Fruit fly (Drosophila melanogaster) whole organism, prepupa: ENCODE data around the gene CG1635.
A peak's percentile ranks its signal among the peaks of the same experiment; 100 is the strongest.

ENCODE experiments used
- CG10669 ChIP-seq: fragments of 200-800 bp; sonication (Bioruptor generic); optimal IDR thresholded peaks from 3 replicates; lab custom pipeline; 2018; ENCODE audit warnings: missing biosample characterization, mild to moderate bottlenecking, missing genetic modification characterization, moderate library complexity
- CG11762 ChIP-seq: fragments of 200-800 bp; sonication (Bioruptor generic); optimal IDR thresholded peaks from 3 replicates; lab custom pipeline; 2016; ENCODE audit warnings: missing biosample characterization, missing genetic modification characterization; ENCODE audit not compliant: insufficient read depth
- CG11902 ChIP-seq: fragments of 200-800 bp; sonication (Bioruptor generic); optimal IDR thresholded peaks from 3 replicates; lab custom pipeline; 2016; ENCODE audit warnings: missing biosample characterization, missing genetic modification characterization
- CG15336 ChIP-seq: fragments of 200-800 bp; sonication (Bioruptor generic); IDR thresholded peaks from 2 replicates; pipeline ENCODE4 v1.3.6; 2022; ENCODE audit warnings: missing biosample characterization, missing genetic modification characterization
- CG16779 ChIP-seq: fragments of 200-800 bp; sonication (Bioruptor generic); optimal IDR thresholded peaks from 3 replicates; lab custom pipeline; 2017; ENCODE audit warnings: missing biosample characterization, mild to moderate bottlenecking, missing genetic modification characterization
- CG3032 ChIP-seq: fragments of 200-800 bp; optimal IDR thresholded peaks from 2 replicates; lab custom pipeline; 2019; ENCODE audit warnings: missing biosample characterization, mild to moderate bottlenecking, missing genetic modification characterization, moderate library complexity
- CG31627 ChIP-seq: fragments of 200-800 bp; sonication (Bioruptor generic); optimal IDR thresholded peaks from 3 replicates; lab custom pipeline; 2016; ENCODE audit warnings: missing biosample characterization, missing genetic modification characterization
- CG32006 ChIP-seq: fragments of 200-800 bp; sonication (Bioruptor generic); optimal IDR thresholded peaks from 3 replicates; lab custom pipeline; 2017; ENCODE audit warnings: missing biosample characterization, mild to moderate bottlenecking, missing genetic modification characterization
- CG34406 ChIP-seq: fragments of 200-800 bp; sonication (Bioruptor generic); optimal IDR thresholded peaks from 3 replicates; lab custom pipeline; 2016; ENCODE audit warnings: missing biosample characterization, missing genetic modification characterization
- CG3919 ChIP-seq: fragments of 200-800 bp; sonication (Bioruptor generic); optimal IDR thresholded peaks from 3 replicates; lab custom pipeline; 2016; ENCODE audit warnings: missing biosample characterization, missing genetic modification characterization
- CG4318 ChIP-seq: fragments of 200-800 bp; sonication (Bioruptor generic); optimal IDR thresholded peaks from 3 replicates; lab custom pipeline; 2017; ENCODE audit warnings: missing biosample characterization, mild to moderate bottlenecking, missing genetic modification characterization
- CG6276 ChIP-seq: fragments of 200-800 bp; sonication (Bioruptor generic); optimal IDR thresholded peaks from 2 replicates; lab custom pipeline; 2017; ENCODE audit warnings: missing biosample characterization, mild to moderate bottlenecking, missing genetic modification characterization
- CG6792 ChIP-seq: fragments of 200-800 bp; sonication (Bioruptor generic); optimal IDR thresholded peaks from 3 replicates; lab custom pipeline; 2016; ENCODE audit warnings: missing biosample characterization, missing genetic modification characterization
- CG6808 ChIP-seq: fragments of 200-800 bp; sonication (Bioruptor generic); optimal IDR thresholded peaks from 3 replicates; lab custom pipeline; 2017; ENCODE audit warnings: missing biosample characterization, missing genetic modification characterization, mild to moderate bottlenecking, moderate library complexity, missing genetic modification reagents
- CG8119 ChIP-seq: fragments of 200-800 bp; sonication (Bioruptor generic); IDR thresholded peaks from 3 replicates; pipeline ENCODE4 v1.3.6; 2022; ENCODE audit warnings: missing biosample characterization, missing genetic modification characterization
- CG8319 ChIP-seq: fragments of 200-800 bp; sonication (Bioruptor generic); optimal IDR thresholded peaks from 3 replicates; lab custom pipeline; 2016; ENCODE audit warnings: missing biosample characterization, missing genetic modification characterization
- CG9139 ChIP-seq: fragments of 200-800 bp; sonication (Bioruptor generic); optimal IDR thresholded peaks from 3 replicates; lab custom pipeline; 2017; ENCODE audit warnings: missing biosample characterization, mild to moderate bottlenecking, missing genetic modification characterization
- Eip75B ChIP-seq: fragments of 200-800 bp; sonication (Bioruptor generic); optimal IDR thresholded peaks from 3 replicates; lab custom pipeline; 2016; ENCODE audit warnings: missing biosample characterization, missing genetic modification characterization
- Eip78C ChIP-seq: fragments of 200-800 bp; sonication (Bioruptor generic); peaks from one replicate; lab custom pipeline; 2016; ENCODE audit warnings: missing biosample characterization, missing genetic modification characterization
- Eip93F ChIP-seq: fragments of 200-800 bp; sonication (Bioruptor generic); optimal IDR thresholded peaks from 2 replicates; lab custom pipeline; 2016; ENCODE audit warnings: missing biosample characterization, mild to moderate bottlenecking, missing genetic modification characterization
- Ets21C ChIP-seq: fragments of 200-800 bp; sonication (Bioruptor generic); optimal IDR thresholded peaks from 3 replicates; lab custom pipeline; 2016; ENCODE audit warnings: missing biosample characterization, missing genetic modification characterization
- Ets96B ChIP-seq: fragments of 200-800 bp; optimal IDR thresholded peaks from 2 replicates; lab custom pipeline; 2019; ENCODE audit warnings: missing biosample characterization, mild to moderate bottlenecking, missing genetic modification characterization, moderate library complexity
- Hr38 ChIP-seq: sonication (Bioruptor generic); optimal IDR thresholded peaks from 2 replicates; lab custom pipeline; 2016; ENCODE audit warnings: missing biosample characterization, missing genetic modification characterization
- Hr4 ChIP-seq: fragments of 200-800 bp; sonication (Bioruptor generic); optimal IDR thresholded peaks from 3 replicates; lab custom pipeline; 2016; ENCODE audit warnings: missing biosample characterization, missing genetic modification characterization
- Met ChIP-seq: fragments of 200-800 bp; sonication (Bioruptor generic); optimal IDR thresholded peaks from 3 replicates; lab custom pipeline; 2016; ENCODE audit warnings: missing biosample characterization, missing genetic modification characterization
- OdsH ChIP-seq: fragments of 200-800 bp; sonication (Bioruptor generic); optimal IDR thresholded peaks from 3 replicates; lab custom pipeline; 2016; ENCODE audit warnings: missing biosample characterization, missing genetic modification characterization
- Smox ChIP-seq: fragments of 200-800 bp; sonication (Bioruptor generic); optimal IDR thresholded peaks from 3 replicates; lab custom pipeline; 2016; ENCODE audit warnings: missing biosample characterization, missing genetic modification characterization
- Sox102F ChIP-seq: fragments of 200-800 bp; sonication (Bioruptor generic); optimal IDR thresholded peaks from 2 replicates; lab custom pipeline; 2016; ENCODE audit warnings: missing biosample characterization, mild to moderate bottlenecking, missing genetic modification characterization
- Sox14 ChIP-seq: fragments of 200-800 bp; sonication (Bioruptor generic); optimal IDR thresholded peaks from 3 replicates; lab custom pipeline; 2016; ENCODE audit warnings: missing biosample characterization, missing genetic modification characterization
- Sox15 ChIP-seq: fragments of 200-800 bp; sonication (Bioruptor generic); optimal IDR thresholded peaks from 3 replicates; lab custom pipeline; 2016; ENCODE audit warnings: missing biosample characterization, missing genetic modification characterization
- achi ChIP-seq: fragments of 200-800 bp; sonication (Bioruptor generic); optimal IDR thresholded peaks from 3 replicates; lab custom pipeline; 2016; ENCODE audit warnings: missing biosample characterization, missing genetic modification characterization
- acj6 ChIP-seq: fragments of 200-800 bp; sonication (Bioruptor generic); optimal IDR thresholded peaks from 3 replicates; lab custom pipeline; 2016; ENCODE audit warnings: missing biosample characterization, missing genetic modification characterization
- cyc ChIP-seq: fragments of 200-800 bp; sonication (Bioruptor generic); optimal IDR thresholded peaks from 3 replicates; lab custom pipeline; 2016; ENCODE audit warnings: missing biosample characterization, missing genetic modification characterization
- dac ChIP-seq: fragments of 200-800 bp; sonication (Bioruptor generic); optimal IDR thresholded peaks from 2 replicates; lab custom pipeline; 2017; ENCODE audit warnings: missing biosample characterization, mild to moderate bottlenecking, missing genetic modification characterization
- dsx ChIP-seq: fragments of 200-800 bp; optimal IDR thresholded peaks from 3 replicates; lab custom pipeline; 2019; ENCODE audit warnings: missing biosample characterization, mild to moderate bottlenecking, missing genetic modification characterization, moderate library complexity; ENCODE audit not compliant: poor library complexity, severe bottlenecking
- esn ChIP-seq: fragments of 200-800 bp; sonication (Bioruptor generic); optimal IDR thresholded peaks from 2 replicates; lab custom pipeline; 2016; ENCODE audit warnings: missing biosample characterization, mild to moderate bottlenecking, missing genetic modification characterization, moderate library complexity
- fkh ChIP-seq: fragments of 200-800 bp; sonication (Bioruptor generic); optimal IDR thresholded peaks from 3 replicates; lab custom pipeline; 2017; ENCODE audit warnings: missing biosample characterization, mild to moderate bottlenecking, missing genetic modification characterization, moderate library complexity
- net ChIP-seq: fragments of 200-800 bp; sonication (Bioruptor generic); optimal IDR thresholded peaks from 3 replicates; lab custom pipeline; 2016; ENCODE audit warnings: missing biosample characterization, missing genetic modification characterization
- pdm3 ChIP-seq: fragments of 200-800 bp; sonication (Bioruptor generic); optimal IDR thresholded peaks from 3 replicates; lab custom pipeline; 2016; ENCODE audit warnings: missing biosample characterization, missing genetic modification characterization
- spab ChIP-seq: fragments of 200-800 bp; sonication (Bioruptor generic); optimal IDR thresholded peaks from 2 replicates; lab custom pipeline; 2017; ENCODE audit warnings: missing biosample characterization, mild to moderate bottlenecking, missing genetic modification characterization, missing genetic modification reagents
- svp ChIP-seq: fragments of 200-800 bp; sonication (Bioruptor generic); peaks from one replicate; lab custom pipeline; 2016; ENCODE audit warnings: missing biosample characterization, missing genetic modification characterization
- topi ChIP-seq: fragments of 200-800 bp; sonication (Bioruptor generic); optimal IDR thresholded peaks from 3 replicates; lab custom pipeline; 2016; ENCODE audit warnings: missing biosample characterization, missing genetic modification characterization
- vri ChIP-seq: fragments of 200-800 bp; sonication (Bioruptor generic); optimal IDR thresholded peaks from 3 replicates; lab custom pipeline; 2016; ENCODE audit warnings: missing biosample characterization, mild to moderate bottlenecking, missing genetic modification characterization

CG1635 gene

DNA sequence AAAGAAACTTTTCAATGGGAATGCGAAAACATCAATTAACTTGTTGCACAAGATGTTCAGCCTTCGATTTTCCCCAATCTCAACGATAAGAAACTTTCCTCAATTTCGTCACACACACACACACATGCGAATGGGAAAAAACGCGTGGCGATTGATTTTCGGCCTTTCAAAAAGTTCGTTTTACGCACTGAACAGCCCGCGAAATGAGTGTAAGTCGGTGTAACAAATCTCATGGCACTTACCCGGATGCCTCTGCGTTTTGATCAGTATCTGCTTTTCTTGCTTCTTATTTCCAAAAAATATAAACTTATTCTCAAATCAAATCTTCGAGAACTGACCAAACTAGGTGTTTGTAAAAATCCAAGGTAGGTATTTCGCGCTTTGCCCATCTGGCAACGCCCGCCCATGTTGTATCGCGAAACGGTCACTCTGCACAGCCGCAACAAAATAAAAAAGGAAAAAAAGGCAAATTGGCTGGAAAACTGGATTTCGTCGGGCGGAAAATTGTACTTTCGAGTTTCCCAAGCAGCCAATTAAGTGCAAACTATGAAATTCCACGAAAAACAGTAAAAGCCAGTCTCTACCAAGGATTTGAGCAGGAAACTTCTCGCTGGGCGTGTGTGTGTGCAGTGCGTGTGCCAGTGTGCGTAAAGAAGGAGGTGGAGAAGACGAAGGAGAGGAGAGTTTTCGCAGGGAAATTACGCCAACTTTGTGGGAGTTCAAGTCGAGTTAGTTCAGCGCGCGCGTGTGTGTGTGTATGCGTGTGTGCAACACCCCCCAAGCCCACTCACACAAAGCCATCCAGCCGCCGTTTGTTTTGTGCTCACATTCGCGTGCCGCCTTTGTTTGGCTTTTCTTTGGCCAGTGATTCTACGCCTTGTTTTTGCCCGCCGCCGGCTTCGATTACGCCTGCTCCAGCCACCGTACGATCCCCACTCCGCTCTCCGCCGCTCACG is 22.4 kb downstream of the CG1635 start, which contains the start of gene Med (continued):
- TF ChIP-seq CG11902 (GFP tag; lab: Kevin White, UChicago) (no peak), Hr38 (GFP tag; lab: Kevin White, UChicago) (no peak), Sox14 (GFP tag; lab: Kevin White, UChicago) (peak; percentile 81), CG16779 (tag; lab: Kevin White, UChicago) (peak; percentile 5), esn (peak; percentile 6), CG31627 (GFP tag; lab: Kevin White, UChicago) (no peak), svp (peak; percentile 84), topi (no peak), fkh (GFP tag; lab: Kevin White, UChicago) (no peak), acj6 (no peak), spab (peak; percentile 9), OdsH (GFP tag; lab: Kevin White, UChicago) (no peak), CG4318 (GFP tag; lab: Kevin White, UChicago) (no peak), CG34406 (no peak), CG6792 (GFP tag; lab: Kevin White, UChicago) (no peak), Hr4 (GFP tag; lab: Kevin White, UChicago) (no peak), Eip75B (GFP tag; lab: Kevin White, UChicago) (no peak), CG6276 (GFP tag; lab: Kevin White, UChicago) (peak; percentile 31), CG8119 (GFP tag; lab: Robert Waterston, UW) (no peak)

DNA sequence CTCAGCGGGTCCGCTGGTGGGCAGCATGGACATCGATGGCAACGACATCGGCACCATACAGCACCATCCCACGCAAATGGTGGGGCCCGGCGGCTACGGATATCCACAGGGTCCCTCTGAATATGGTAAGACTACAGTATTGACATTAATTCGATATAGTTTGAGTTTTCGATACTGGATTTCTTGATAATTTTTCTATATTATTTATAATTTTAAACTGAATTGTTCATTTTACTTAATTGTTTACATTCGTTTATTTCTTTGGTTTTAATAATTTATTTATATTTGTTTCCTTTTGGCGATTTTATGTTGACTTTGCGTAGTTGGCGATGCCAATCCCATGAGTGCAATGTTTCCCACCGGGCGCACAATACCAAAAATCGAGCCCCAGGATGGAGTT is 24.1 kb downstream of the CG1635 start, which contains the start of gene CycG:
TSS of gene CycG (minus strand) at position 101 of the 400 bp plus-strand sequence.
- TF ChIP-seq net (GFP tag; lab: Kevin White, UChicago) (no peak), CG3032 (tag; lab: Kevin White, UChicago) (no peak), topi (no peak), CG32006 (GFP tag; lab: Kevin White, UChicago) (no peak), CG6792 (GFP tag; lab: Kevin White, UChicago) (no peak), CG15336 (GFP tag; lab: Robert Waterston, UW) (no peak), CG6808 (GFP tag; lab: Kevin White, UChicago) (no peak), CG10669 (GFP tag; lab: Kevin White, UChicago) (no peak)

DNA sequence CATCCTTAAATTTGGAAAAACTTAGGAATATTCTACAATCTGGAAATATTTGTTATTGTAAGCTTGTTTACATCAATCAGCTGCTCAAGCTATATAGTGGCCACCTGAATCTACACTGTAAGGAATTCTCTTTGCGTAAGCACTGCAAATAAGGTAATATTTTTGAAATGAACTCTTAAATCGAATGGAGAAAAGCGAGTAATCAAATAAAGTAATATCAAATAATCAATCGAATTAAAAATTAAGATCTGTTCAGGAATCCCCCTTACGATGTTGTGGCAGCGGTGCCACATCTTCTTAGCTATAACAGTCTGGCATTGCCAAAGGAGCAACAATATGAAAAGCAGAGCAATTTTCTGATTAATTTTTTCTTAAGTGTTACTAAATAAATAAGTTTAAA is 27.5 kb downstream of the CG1635 start, which contains the start of the genes Mnat9 and CG1792:
TSS of gene Mnat9 (minus strand) at position 160 of the 400 bp plus-strand sequence.
TSS of gene CG1792 (plus strand) at position 303 of the 400 bp plus-strand sequence.
- TF ChIP-seq Sox102F (GFP tag; lab: Kevin White, UChicago): peak; percentile 97
- peak; percentile 98 for TF ChIP-seq CG11762 (GFP tag; lab: Kevin White, UChicago)
- TF ChIP-seq CG6792 (GFP tag; lab: Kevin White, UChicago): peak; percentile 98
- TF ChIP-seq net (GFP tag; lab: Kevin White, UChicago): peak; percentile 99
- TF ChIP-seq vri (GFP tag; lab: Kevin White, UChicago): peak; percentile 98
- peak; percentile 99 for TF ChIP-seq Ets21C (GFP tag; lab: Kevin White, UChicago)
- peak; percentile 91 for TF ChIP-seq CG9139 (GFP tag; lab: Kevin White, UChicago)
- TF ChIP-seq CG10669 (GFP tag; lab: Kevin White, UChicago): peak; percentile 99
- TF ChIP-seq spab: peak; percentile 95
- peak; percentile 98 for TF ChIP-seq dsx (GFP tag; lab: Kevin White, UChicago)
- TF ChIP-seq CG8319: peak; percentile 99
- peak; percentile 99 for TF ChIP-seq CG3032 (tag; lab: Kevin White, UChicago)
- peak; percentile 99 for TF ChIP-seq cyc (GFP tag; lab: Kevin White, UChicago)
- TF ChIP-seq Ets96B (tag; lab: Kevin White, UChicago): peak; percentile 99
- TF ChIP-seq CG11902 (GFP tag; lab: Kevin White, UChicago): peak; percentile 99
- TF ChIP-seq Met (GFP tag; lab: Kevin White, UChicago): peak; percentile 99
- peak; percentile 99 for TF ChIP-seq Smox (GFP tag; lab: Kevin White, UChicago)
- peak; percentile 99 for TF ChIP-seq CG4318 (GFP tag; lab: Kevin White, UChicago)
- peak; percentile 99 for TF ChIP-seq CG3919 (GFP tag; lab: Kevin White, UChicago)
- TF ChIP-seq Sox15: peak; percentile 99
- peak; percentile 99 for TF ChIP-seq CG31627 (GFP tag; lab: Kevin White, UChicago)
- TF ChIP-seq Eip78C: peak; percentile 100
- peak; percentile 96 for TF ChIP-seq CG6276 (GFP tag; lab: Kevin White, UChicago)
- TF ChIP-seq CG8119 (GFP tag; lab: Robert Waterston, UW): peak; percentile 98
- TF ChIP-seq esn: peak; percentile 99
- peak; percentile 98 for TF ChIP-seq dac (GFP tag; lab: Kevin White, UChicago)
- TF ChIP-seq pdm3: peak; percentile 100
- peak; percentile 99 for TF ChIP-seq CG32006 (GFP tag; lab: Kevin White, UChicago)
- TF ChIP-seq Eip93F (GFP tag; lab: Kevin White, UChicago): peak; percentile 97
- peak; percentile 99 for TF ChIP-seq acj6
- peak; percentile 98 for TF ChIP-seq achi (GFP tag; lab: Kevin White, UChicago)
- TF ChIP-seq svp: peak; percentile 99
